Fruit fly (Drosophila melanogaster) whole organism, embryonic: ENCODE data around the gene CG14615.

Experiments
- Abd-B ChIP-seq: fragments of 200-800 bp; sonication (Bioruptor generic); optimal IDR thresholded peaks from 2 replicates; lab custom pipeline; 2018; ENCODE audit warnings: missing biosample characterization, mild to moderate bottlenecking, missing genetic modification characterization, moderate library complexity
- Aef1 ChIP-seq: fragments of 200-800 bp; sonication (Bioruptor generic); IDR thresholded peaks from 3 replicates; pipeline ENCODE4 v1.3.6; 2022; ENCODE audit warnings: missing biosample characterization, missing genetic modification characterization
- Blimp-1 ChIP-seq: fragments of 200-800 bp; sonication (Bioruptor generic); optimal IDR thresholded peaks from 3 replicates; lab custom pipeline; 2018; ENCODE audit warnings: missing biosample characterization, missing genetic modification characterization, mild to moderate bottlenecking, moderate library complexity, missing genetic modification reagents
- CG10274 ChIP-seq: fragments of 200-800 bp; sonication (Bioruptor generic); optimal IDR thresholded peaks from 3 replicates; lab custom pipeline; 2017; ENCODE audit warnings: missing biosample characterization, mild to moderate bottlenecking, missing genetic modification characterization
- CG11247 ChIP-seq: fragments of 200-800 bp; sonication (Bioruptor generic); IDR thresholded peaks from 2 replicates; pipeline ENCODE4 v1.3.6; 2022; ENCODE audit warnings: missing biosample characterization, missing genetic modification characterization
- CG11504 ChIP-seq: fragments of 200-800 bp; sonication (Bioruptor generic); optimal IDR thresholded peaks from 3 replicates; lab custom pipeline; 2019; ENCODE audit warnings: missing biosample characterization, mild to moderate bottlenecking, missing genetic modification characterization, moderate library complexity
- CG12155 ChIP-seq: fragments of 200-800 bp; sonication (Bioruptor generic); optimal IDR thresholded peaks from 3 replicates; lab custom pipeline; 2016; ENCODE audit warnings: missing biosample characterization, missing genetic modification characterization
- CG13287 ChIP-seq: fragments of 200-800 bp; sonication (Bioruptor generic); IDR thresholded peaks from 2 replicates; pipeline ENCODE4 v1.3.6; 2022; ENCODE audit warnings: missing biosample characterization, missing genetic modification characterization; ENCODE audit not compliant: partially characterized antibody
- CG17359 ChIP-seq: fragments of 200-800 bp; sonication (Bioruptor generic); optimal IDR thresholded peaks from 3 replicates; lab custom pipeline; 2018; ENCODE audit warnings: missing biosample characterization, mild to moderate bottlenecking, missing genetic modification characterization, moderate library complexity
- CG17385 ChIP-seq: fragments of 200-800 bp; sonication (Bioruptor generic); optimal IDR thresholded peaks from 3 replicates; lab custom pipeline; 2018; ENCODE audit warnings: missing biosample characterization, mild to moderate bottlenecking, missing genetic modification characterization
- CG18262 ChIP-seq: fragments of 200-800 bp; optimal IDR thresholded peaks from 3 replicates; lab custom pipeline; 2019; ENCODE audit warnings: missing biosample characterization, mild to moderate bottlenecking, missing genetic modification characterization, moderate library complexity
- CG2875 ChIP-seq: fragments of 200-800 bp; sonication (Bioruptor generic); optimal IDR thresholded peaks from 2 replicates; lab custom pipeline; 2017; ENCODE audit warnings: missing biosample characterization, mild to moderate bottlenecking, missing genetic modification characterization, missing genetic modification reagents
- CG31365 ChIP-seq: fragments of 200-800 bp; sonication (Bioruptor generic); optimal IDR thresholded peaks from 2 replicates; lab custom pipeline; 2018; ENCODE audit warnings: missing biosample characterization, mild to moderate bottlenecking, missing genetic modification characterization
- CG4404 ChIP-seq: fragments of 200-800 bp; sonication (Bioruptor generic); IDR thresholded peaks from 2 replicates; pipeline ENCODE4 v1.3.6; 2022; ENCODE audit warnings: missing biosample characterization, missing genetic modification characterization
- CG6175 ChIP-seq: fragments of 200-800 bp; sonication (Bioruptor generic); IDR thresholded peaks from 3 replicates; pipeline ENCODE4 v1.3.6; 2022; ENCODE audit warnings: missing biosample characterization, missing genetic modification characterization
- CG6683 ChIP-seq: fragments of 200-800 bp; sonication (Bioruptor generic); optimal IDR thresholded peaks from 2 replicates; lab custom pipeline; 2017; ENCODE audit warnings: missing biosample characterization, mild to moderate bottlenecking, missing genetic modification characterization, missing genetic modification reagents
- CG6689 ChIP-seq: fragments of 200-800 bp; sonication (Bioruptor generic); IDR thresholded peaks from 2 replicates; pipeline ENCODE4 v1.3.6; 2022; ENCODE audit warnings: missing biosample characterization, missing genetic modification characterization
- CG8089 ChIP-seq: fragments of 200-800 bp; sonication (Bioruptor generic); optimal IDR thresholded peaks from 3 replicates; lab custom pipeline; 2016; ENCODE audit warnings: missing biosample characterization, missing genetic modification characterization
- CG8924 ChIP-seq: fragments of 200-800 bp; optimal IDR thresholded peaks from 3 replicates; lab custom pipeline; 2019; ENCODE audit warnings: missing biosample characterization, mild to moderate bottlenecking, missing genetic modification characterization, moderate library complexity
- CG9437 ChIP-seq: fragments of 200-800 bp; sonication (Bioruptor generic); optimal IDR thresholded peaks from 2 replicates; lab custom pipeline; 2018; ENCODE audit warnings: missing biosample characterization, mild to moderate bottlenecking, missing genetic modification characterization
- Chrac-16 ChIP-seq: fragments of 200-800 bp; sonication (Bioruptor generic); optimal IDR thresholded peaks from 3 replicates; lab custom pipeline; 2016; ENCODE audit warnings: missing biosample characterization, missing genetic modification characterization
- Dref ChIP-seq: fragments of 200-800 bp; sonication (Bioruptor generic); IDR thresholded peaks from 2 replicates; pipeline ENCODE4 v1.3.6; 2022; ENCODE audit warnings: missing biosample characterization, missing genetic modification characterization
- Hmr ChIP-seq: fragments of 200-800 bp; sonication (Bioruptor generic); optimal IDR thresholded peaks from 3 replicates; lab custom pipeline; 2017; ENCODE audit warnings: mild to moderate bottlenecking, missing biosample characterization, missing genetic modification reagents, missing genetic modification characterization
- Hmx ChIP-seq: fragments of 200-800 bp; sonication (Bioruptor generic); optimal IDR thresholded peaks from 2 replicates; lab custom pipeline; 2016; ENCODE audit warnings: missing biosample characterization, missing genetic modification characterization
- Lpt ChIP-seq: fragments of >200 bp; optimal IDR thresholded peaks from 2 replicates; lab custom pipeline; 2018; ENCODE audit warnings: missing biosample characterization, missing genetic modification characterization
- MESR4 ChIP-seq: fragments of 200-800 bp; sonication (Bioruptor generic); optimal IDR thresholded peaks from 2 replicates; lab custom pipeline; 2018; ENCODE audit warnings: missing biosample characterization, mild to moderate bottlenecking, missing genetic modification characterization, moderate library complexity
- Meics ChIP-seq: fragments of 200-800 bp; sonication (Bioruptor generic); optimal IDR thresholded peaks from 2 replicates; lab custom pipeline; 2017; ENCODE audit warnings: missing biosample characterization, mild to moderate bottlenecking, missing genetic modification characterization
- Oli ChIP-seq: fragments of 200-800 bp; sonication (Bioruptor generic); optimal IDR thresholded peaks from 2 replicates; lab custom pipeline; 2018; ENCODE audit warnings: missing biosample characterization, mild to moderate bottlenecking, missing genetic modification characterization, moderate library complexity
- Opbp ChIP-seq: fragments of 200-800 bp; sonication (Bioruptor generic); IDR thresholded peaks from 3 replicates; pipeline ENCODE4 v1.3.6; 2022; ENCODE audit warnings: missing biosample characterization, missing genetic modification characterization; ENCODE audit not compliant: partially characterized antibody
- Sin3A ChIP-seq: fragments of >200 bp; optimal IDR thresholded peaks from 2 replicates; lab custom pipeline; 2018
- Sox100B ChIP-seq: fragments of 200-800 bp; sonication (Bioruptor generic); optimal IDR thresholded peaks from 3 replicates; lab custom pipeline; 2018; ENCODE audit warnings: missing biosample characterization, mild to moderate bottlenecking, missing genetic modification characterization
- Sox102F ChIP-seq: fragments of 200-800 bp; sonication (Bioruptor generic); optimal IDR thresholded peaks from 2 replicates; lab custom pipeline; 2018; ENCODE audit warnings: missing biosample characterization, mild to moderate bottlenecking, missing genetic modification characterization, moderate library complexity
- Spps ChIP-seq: fragments of 200-800 bp; sonication (Bioruptor generic); optimal IDR thresholded peaks from 2 replicates; lab custom pipeline; 2018; ENCODE audit warnings: missing biosample characterization, mild to moderate bottlenecking, missing genetic modification characterization
- bbx ChIP-seq: fragments of 200-800 bp; sonication (Bioruptor generic); IDR thresholded peaks from 2 replicates; pipeline ENCODE4 v1.3.6; 2022; ENCODE audit warnings: missing biosample characterization, missing genetic modification characterization; ENCODE audit not compliant: partially characterized antibody
- bcd ChIP-seq: fragments of 200-800 bp; sonication (Bioruptor generic); optimal IDR thresholded peaks from 2 replicates; lab custom pipeline; 2017; ENCODE audit warnings: missing biosample characterization, mild to moderate bottlenecking, missing genetic modification characterization
- dmrt11E ChIP-seq: fragments of 200-800 bp; sonication (Bioruptor generic); optimal IDR thresholded peaks from 3 replicates; lab custom pipeline; 2018; ENCODE audit warnings: missing biosample characterization, mild to moderate bottlenecking, missing genetic modification characterization, moderate library complexity
- dysf ChIP-seq: fragments of 200-800 bp; sonication (Bioruptor generic); IDR thresholded peaks from 3 replicates; pipeline ENCODE4 v1.3.6; 2022; ENCODE audit warnings: missing biosample characterization, missing genetic modification characterization
- ems ChIP-seq: fragments of 200-800 bp; sonication (Bioruptor generic); optimal IDR thresholded peaks from 3 replicates; lab custom pipeline; 2016; ENCODE audit warnings: missing biosample characterization, missing genetic modification characterization
- en ChIP-seq: fragments of 200-800 bp; sonication (Bioruptor generic); optimal IDR thresholded peaks from 2 replicates; lab custom pipeline; 2016; ENCODE audit warnings: missing biosample characterization, missing genetic modification characterization
- grau ChIP-seq: fragments of 200-800 bp; optimal IDR thresholded peaks from 3 replicates; lab custom pipeline; 2019; ENCODE audit warnings: missing biosample characterization, mild to moderate bottlenecking, missing genetic modification characterization, moderate library complexity
- gsb-n ChIP-seq: fragments of 200-800 bp; sonication (Bioruptor generic); optimal IDR thresholded peaks from 3 replicates; lab custom pipeline; 2018; ENCODE audit warnings: missing biosample characterization, mild to moderate bottlenecking, missing genetic modification characterization
- ind ChIP-seq: fragments of 200-800 bp; sonication (Bioruptor generic); optimal IDR thresholded peaks from 3 replicates; lab custom pipeline; 2016; ENCODE audit warnings: missing biosample characterization, missing genetic modification characterization
- mld ChIP-seq: fragments of 200-800 bp; sonication (Bioruptor generic); IDR thresholded peaks from 3 replicates; pipeline ENCODE4 v1.3.6; 2022; ENCODE audit warnings: missing biosample characterization, missing genetic modification characterization; ENCODE audit not compliant: partially characterized antibody
- pan ChIP-seq, 4 experiments: fragments of >200 bp in 3 of 4; fragments of 200-800 bp in 1 of 4; sonication (Bioruptor generic) in 1 of 4; optimal IDR thresholded peaks in 3 of 4; IDR thresholded peaks in 1 of 4; 2 replicates each; pipeline versions ENCODE4 v1.3.6 to Lab custom; 2017 to 2022; ENCODE audit warnings: missing biosample characterization in 2 of 4, missing genetic modification characterization in 2 of 4, mixed read lengths in 1 of 4
- pnt ChIP-seq: fragments of 200-800 bp; sonication (Bioruptor generic); optimal IDR thresholded peaks from 3 replicates; lab custom pipeline; 2016; ENCODE audit warnings: missing biosample characterization, missing genetic modification characterization
- slou ChIP-seq: fragments of 200-800 bp; sonication (Bioruptor generic); optimal IDR thresholded peaks from 3 replicates; lab custom pipeline; 2016; ENCODE audit warnings: missing biosample characterization, missing genetic modification characterization
- sr ChIP-seq: fragments of 200-800 bp; sonication (Bioruptor generic); IDR thresholded peaks from 3 replicates; pipeline ENCODE4 v1.3.6; 2022; ENCODE audit warnings: missing biosample characterization, missing genetic modification characterization
- unpg ChIP-seq: fragments of 200-800 bp; sonication (Bioruptor generic); optimal IDR thresholded peaks from 3 replicates; lab custom pipeline; 2018; ENCODE audit warnings: missing biosample characterization, mild to moderate bottlenecking, missing genetic modification characterization, moderate library complexity

The CG14615 gene

DNA sequence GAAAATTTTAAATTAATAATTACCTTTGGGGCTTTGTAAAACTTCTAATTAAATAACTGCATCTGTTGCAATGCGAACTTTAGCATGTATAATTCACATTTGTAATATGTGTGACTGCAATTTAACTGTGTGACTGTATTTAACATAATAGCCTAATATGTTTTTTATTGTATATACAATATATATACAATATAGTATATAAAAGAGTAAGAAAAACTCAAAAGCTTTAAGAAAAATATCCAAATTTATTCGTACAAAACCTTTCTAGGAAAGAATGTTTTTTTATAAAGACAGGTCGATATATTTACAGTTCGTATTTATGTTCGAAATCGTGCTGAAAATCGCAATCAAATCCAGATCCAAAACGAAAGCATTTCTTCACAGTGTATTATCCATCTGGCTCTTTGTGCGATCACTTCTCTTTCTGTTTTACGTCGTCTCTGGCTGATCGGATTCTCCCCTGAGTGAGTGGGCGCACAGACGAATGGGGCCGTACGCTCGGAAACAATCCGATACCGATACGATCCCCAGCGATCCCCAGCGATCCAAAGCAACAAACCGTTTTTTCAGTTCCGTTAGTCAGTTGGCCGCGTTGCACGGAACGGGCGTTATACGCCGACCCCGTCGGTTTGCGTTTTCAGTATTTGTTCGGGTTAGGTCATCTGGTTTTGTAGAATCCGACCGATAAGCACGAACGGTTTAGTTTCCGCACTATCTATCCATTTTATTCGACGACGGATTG is 41.9 kb upstream of the CG14615 start (continued):
- TF ChIP-seq CG6683 (GFP tag; lab: Kevin White, UChicago) (peak; percentile 23), CG11504 (tag; lab: Kevin White, UChicago) (peak; percentile 83), grau (tag; lab: Kevin White, UChicago) (peak; percentile 78), mld (no peak), Sox102F (GFP tag; lab: Kevin White, UChicago) (peak; percentile 67), bbx (GFP tag; lab: Robert Waterston, UW) (0 out of 2 replicates have a peak, but pooled peaks have one; percentile 21), CG31365 (tag; lab: Kevin White, UChicago) (no peak), pan (optimal IDR thresholded peaks at IDR 0.05; lab: Kevin White, UChicago) (no peak), pan (GFP tag; optimal IDR thresholded peaks at IDR 0.05 in 1 of 2, IDR thresholded peaks at IDR 0.05 in 1 of 2) (no peak), CG13287 (peak; percentile 21; the same call in 1 of the 2 replicates), Sox100B (GFP tag; lab: Kevin White, UChicago) (peak; percentile 80), Sin3A (lab: Kevin White, UChicago) (no peak), Lpt (GFP tag; lab: Kevin White, UChicago) (no peak), bcd (GFP tag; lab: Kevin White, UChicago) (peak; percentile 68), Meics (GFP tag; lab: Kevin White, UChicago) (peak; percentile 80), dmrt11E (peak; percentile 53), sr (peak; percentile 69; the same call in 2 of the 3 replicates), ems (GFP tag; lab: Kevin White, UChicago) (no peak), Dref (GFP tag; lab: Robert Waterston, UW) (no peak), Spps (tag; lab: Kevin White, UChicago) (no peak), CG10274 (GFP tag; lab: Kevin White, UChicago) (peak; percentile 42), CG2875 (GFP tag; lab: Kevin White, UChicago) (peak; percentile 17), Aef1 (GFP tag; lab: Robert Waterston, UW) (peak; percentile 24; the same call in 1 of the 3 replicates), Hmx (GFP tag; lab: Kevin White, UChicago) (no peak), Abd-B (GFP tag; lab: Kevin White, UChicago) (peak; percentile 51), Hmr (GFP tag; lab: Kevin White, UChicago) (peak; percentile 63), gsb-n (tag; lab: Kevin White, UChicago) (peak; percentile 38), CG17385 (peak; percentile 71), Opbp (0 out of 3 replicates have a peak, but pooled peaks have one; percentile 25), Blimp-1 (GFP tag; lab: Kevin White, UChicago) (peak; percentile 27), CG8089 (GFP tag; lab: Kevin White, UChicago) (no peak), CG9437 (peak; percentile 83), en (GFP tag; lab: Kevin White, UChicago) (no peak), pnt (GFP tag; lab: Kevin White, UChicago) (peak; percentile 13), CG4404 (GFP tag; lab: Robert Waterston, UW) (no peak), dysf (GFP tag; lab: Robert Waterston, UW) (peak; percentile 65), CG18262 (tag; lab: Kevin White, UChicago) (peak; percentile 73), unpg (GFP tag; lab: Kevin White, UChicago) (peak; percentile 44), slou (GFP tag; lab: Kevin White, UChicago) (peak; percentile 26), CG6175 (GFP tag; lab: Robert Waterston, UW) (0 out of 3 replicates have a peak, but pooled peaks have one; percentile 20), CG6689 (GFP tag; lab: Robert Waterston, UW) (peak; percentile 33; the same call in 1 of the 2 replicates), CG11247 (0 out of 2 replicates have a peak, but pooled peaks have one; percentile 8), CG12155 (GFP tag; lab: Kevin White, UChicago) (peak; percentile 41), Oli (peak; percentile 84), ind (GFP tag; lab: Kevin White, UChicago) (peak; percentile 59), CG8924 (peak; percentile 77), Chrac-16 (peak; percentile 23), MESR4 (no peak), CG17359 (peak; percentile 51)
